Fruit fly (Drosophila melanogaster) whole organism, embryonic: ENCODE measurements around the gene IKKbeta.
A peak's percentile ranks its signal among the peaks of the same experiment; 100 is the strongest.

Experiments
- Bgb ChIP-seq: fragments of 200-800 bp; sonication (Bioruptor generic); IDR thresholded peaks from 2 replicates; pipeline ENCODE4 v1.3.6; 2022; ENCODE audit warnings: missing biosample characterization, missing genetic modification characterization; ENCODE audit not compliant: partially characterized antibody
- CG10431 ChIP-seq: fragments of 200-800 bp; sonication (Bioruptor generic); optimal IDR thresholded peaks from 3 replicates; lab custom pipeline; 2018; ENCODE audit warnings: missing biosample characterization, mild to moderate bottlenecking, missing genetic modification characterization
- CG11504 ChIP-seq: fragments of 200-800 bp; sonication (Bioruptor generic); optimal IDR thresholded peaks from 3 replicates; lab custom pipeline; 2019; ENCODE audit warnings: missing biosample characterization, mild to moderate bottlenecking, missing genetic modification characterization, moderate library complexity
- CG13123 ChIP-seq: fragments of 200-800 bp; sonication (Bioruptor generic); optimal IDR thresholded peaks from 2 replicates; lab custom pipeline; 2016; ENCODE audit warnings: missing biosample characterization, missing genetic modification characterization
- CG14050 ChIP-seq: fragments of 200-800 bp; sonication (Bioruptor generic); IDR thresholded peaks from 3 replicates; pipeline ENCODE4 v1.3.6; 2022; ENCODE audit warnings: missing biosample characterization, missing genetic modification characterization
- CG14667 ChIP-seq: fragments of 200-800 bp; sonication (Bioruptor generic); IDR thresholded peaks from 2 replicates; pipeline ENCODE4 v1.3.6; 2022; ENCODE audit warnings: missing biosample characterization, missing genetic modification characterization
- CG15011 ChIP-seq: fragments of 200-800 bp; sonication (Bioruptor generic); optimal IDR thresholded peaks from 3 replicates; lab custom pipeline; 2018; ENCODE audit warnings: missing biosample characterization, mild to moderate bottlenecking, missing genetic modification characterization
- CG17568 ChIP-seq: fragments of 200-800 bp; sonication (Bioruptor generic); optimal IDR thresholded peaks from 2 replicates; lab custom pipeline; 2018; ENCODE audit warnings: missing biosample characterization, mild to moderate bottlenecking, missing genetic modification characterization, moderate library complexity
- CG31441 ChIP-seq: fragments of 200-800 bp; sonication (Bioruptor generic); IDR thresholded peaks from 2 replicates; pipeline ENCODE4 v1.3.6; 2022; ENCODE audit warnings: missing biosample characterization, missing genetic modification characterization
- CG32767 ChIP-seq: fragments of 200-800 bp; sonication (Bioruptor generic); IDR thresholded peaks from 2 replicates; pipeline ENCODE4 v1.3.6; 2022; ENCODE audit warnings: missing biosample characterization, missing genetic modification characterization
- CG3995 ChIP-seq: fragments of 200-800 bp; sonication (Bioruptor generic); optimal IDR thresholded peaks from 3 replicates; lab custom pipeline; 2016; ENCODE audit warnings: missing biosample characterization, missing genetic modification characterization
- CG5180 ChIP-seq: fragments of 200-800 bp; sonication (Bioruptor generic); optimal IDR thresholded peaks from 3 replicates; lab custom pipeline; 2017; ENCODE audit warnings: missing biosample characterization, missing genetic modification characterization, mild to moderate bottlenecking, moderate library complexity, missing genetic modification reagents
- CG6683 ChIP-seq: fragments of 200-800 bp; sonication (Bioruptor generic); optimal IDR thresholded peaks from 2 replicates; lab custom pipeline; 2017; ENCODE audit warnings: missing biosample characterization, mild to moderate bottlenecking, missing genetic modification characterization, missing genetic modification reagents
- CG6791 ChIP-seq: fragments of 200-800 bp; sonication (Bioruptor generic); IDR thresholded peaks from 3 replicates; pipeline ENCODE4 v1.3.6; 2022; ENCODE audit warnings: missing biosample characterization, missing genetic modification characterization; ENCODE audit not compliant: partially characterized antibody
- CG7271 ChIP-seq: fragments of 200-800 bp; sonication (Bioruptor generic); optimal IDR thresholded peaks from 2 replicates; lab custom pipeline; 2018; ENCODE audit warnings: missing biosample characterization, mild to moderate bottlenecking, missing genetic modification characterization, moderate library complexity
- CG7372 ChIP-seq: fragments of 200-800 bp; sonication (Bioruptor generic); IDR thresholded peaks from 2 replicates; pipeline ENCODE4 v1.3.6; 2022; ENCODE audit warnings: missing biosample characterization, missing genetic modification characterization
- CG8924 ChIP-seq: fragments of 200-800 bp; optimal IDR thresholded peaks from 3 replicates; lab custom pipeline; 2019; ENCODE audit warnings: missing biosample characterization, mild to moderate bottlenecking, missing genetic modification characterization, moderate library complexity
- CG9215 ChIP-seq: fragments of 200-800 bp; sonication (Bioruptor generic); IDR thresholded peaks from 2 replicates; pipeline ENCODE4 v1.3.6; 2022; ENCODE audit warnings: missing biosample characterization, missing genetic modification characterization
- CG9797 ChIP-seq: fragments of 200-800 bp; sonication (Bioruptor generic); optimal IDR thresholded peaks from 3 replicates; lab custom pipeline; 2018; ENCODE audit warnings: missing biosample characterization, mild to moderate bottlenecking, missing genetic modification characterization
- CG9876 ChIP-seq: fragments of 200-800 bp; sonication (Bioruptor generic); optimal IDR thresholded peaks from 2 replicates; lab custom pipeline; 2016; ENCODE audit warnings: missing biosample characterization, missing genetic modification characterization
- CkIIα-i1 ChIP-seq: fragments of 200-800 bp; sonication (Bioruptor generic); IDR thresholded peaks from 2 replicates; pipeline ENCODE4 v1.3.6; 2022; ENCODE audit warnings: missing biosample characterization, missing genetic modification characterization
- E2f2 ChIP-seq: fragments of 200-800 bp; sonication (Bioruptor generic); IDR thresholded peaks from 2 replicates; pipeline ENCODE4 v1.3.6; 2022; ENCODE audit warnings: missing biosample characterization, missing genetic modification characterization
- Eip74EF ChIP-seq, 2 experiments: fragments of 200-800 bp in 1 of 2; fragments of >200 bp in 1 of 2; sonication (Bioruptor generic) in 1 of 2; optimal IDR thresholded peaks; 2 replicates each; lab custom pipeline; 2017 to 2019; ENCODE audit warnings: missing biosample characterization in 2 of 2, missing genetic modification characterization in 2 of 2, mild to moderate bottlenecking in 1 of 2, moderate library complexity in 1 of 2
- Ets65A ChIP-seq: fragments of 200-800 bp; sonication (Bioruptor generic); peaks from one replicate; lab custom pipeline; 2016; ENCODE audit warnings: missing biosample characterization, missing genetic modification characterization
- Fer2 ChIP-seq: fragments of 200-800 bp; sonication (Bioruptor generic); optimal IDR thresholded peaks from 2 replicates; lab custom pipeline; 2018; ENCODE audit warnings: missing biosample characterization, mild to moderate bottlenecking, missing genetic modification characterization, moderate library complexity
- H2.0 ChIP-seq: fragments of 200-800 bp; sonication (Bioruptor generic); IDR thresholded peaks from 2 replicates; pipeline ENCODE4 v1.3.6; 2022; ENCODE audit warnings: missing biosample characterization, missing genetic modification characterization
- HLH4C ChIP-seq: fragments of 200-800 bp; sonication (Bioruptor generic); IDR thresholded peaks from 3 replicates; pipeline ENCODE4 v1.3.6; 2022; ENCODE audit warnings: missing biosample characterization, missing genetic modification characterization; ENCODE audit not compliant: partially characterized antibody
- HLH54F ChIP-seq: fragments of 200-800 bp; sonication (Bioruptor generic); optimal IDR thresholded peaks from 3 replicates; lab custom pipeline; 2016; ENCODE audit warnings: missing biosample characterization, missing genetic modification characterization
- HmgZ ChIP-seq: fragments of 200-800 bp; sonication (Bioruptor generic); optimal IDR thresholded peaks from 2 replicates; lab custom pipeline; 2018; ENCODE audit warnings: missing biosample characterization, mild to moderate bottlenecking, missing genetic modification characterization
- Hr78 ChIP-seq, 2 experiments: fragments of 200-800 bp in 1 of 2; fragments of >200 bp in 1 of 2; sonication (Bioruptor generic) in 1 of 2; optimal IDR thresholded peaks; 2 replicates each; lab custom pipeline; 2017 to 2019; ENCODE audit warnings: missing biosample characterization in 2 of 2, missing genetic modification characterization in 2 of 2, mild to moderate bottlenecking in 1 of 2, moderate library complexity in 1 of 2
- Lim3 ChIP-seq: fragments of 200-800 bp; sonication (Bioruptor generic); IDR thresholded peaks from 2 replicates; pipeline ENCODE4 v1.3.6; 2022; ENCODE audit warnings: missing biosample characterization, missing genetic modification characterization
- Max ChIP-seq: fragments of 200-800 bp; sonication (Bioruptor generic); optimal IDR thresholded peaks from 2 replicates; lab custom pipeline; 2016; ENCODE audit warnings: missing biosample characterization, mild to moderate bottlenecking, missing genetic modification characterization
- Mes4 ChIP-seq: fragments of 200-800 bp; sonication (Bioruptor generic); optimal IDR thresholded peaks from 2 replicates; lab custom pipeline; 2016; ENCODE audit warnings: missing biosample characterization, missing genetic modification characterization
- Pdp1 ChIP-seq, 2 experiments: fragments of 200-800 bp; sonication (Bioruptor generic); optimal IDR thresholded peaks; 3 replicates each; lab custom pipeline; 2016; ENCODE audit warnings: missing biosample characterization in 2 of 2, missing genetic modification characterization in 2 of 2, mild to moderate bottlenecking in 1 of 2, moderate library complexity in 1 of 2
- Sin3A ChIP-seq: fragments of >200 bp; optimal IDR thresholded peaks from 2 replicates; lab custom pipeline; 2018
- Sox100B ChIP-seq: fragments of 200-800 bp; sonication (Bioruptor generic); optimal IDR thresholded peaks from 3 replicates; lab custom pipeline; 2018; ENCODE audit warnings: missing biosample characterization, mild to moderate bottlenecking, missing genetic modification characterization
- Stat92E ChIP-seq, 3 experiments: fragments of >200 bp in 2 of 3; fragments of 200-800 bp in 1 of 3; sonication (Bioruptor generic) in 1 of 3; optimal IDR thresholded peaks; 2 replicates each; lab custom pipeline; 2017 to 2019; ENCODE audit warnings: missing biosample characterization in 3 of 3, missing genetic modification characterization in 3 of 3, mild to moderate bottlenecking in 1 of 3, moderate library complexity in 1 of 3
- YL-1 ChIP-seq: fragments of 200-800 bp; sonication (Bioruptor generic); optimal IDR thresholded peaks from 3 replicates; lab custom pipeline; 2017; ENCODE audit warnings: missing biosample characterization, mild to moderate bottlenecking, missing genetic modification characterization
- amos ChIP-seq: fragments of 200-800 bp; sonication (Bioruptor generic); IDR thresholded peaks from 2 replicates; pipeline ENCODE4 v1.3.6; 2022; ENCODE audit warnings: missing biosample characterization, missing genetic modification characterization; ENCODE audit not compliant: partially characterized antibody
- cato ChIP-seq: fragments of 200-800 bp; sonication (Bioruptor generic); optimal IDR thresholded peaks from 2 replicates; lab custom pipeline; 2016; ENCODE audit warnings: missing biosample characterization, missing genetic modification characterization, borderline replicate concordance
- fd96Cb ChIP-seq: fragments of 200-800 bp; sonication (Bioruptor generic); optimal IDR thresholded peaks from 2 replicates; lab custom pipeline; 2018; ENCODE audit warnings: missing biosample characterization, mild to moderate bottlenecking, missing genetic modification characterization, moderate library complexity
- lola ChIP-seq, 3 experiments: fragments of >200 bp in 2 of 3; fragments of 200-800 bp in 1 of 3; sonication (Bioruptor generic) in 1 of 3; optimal IDR thresholded peaks; 2 replicates each; lab custom pipeline; 2017 to 2019; ENCODE audit warnings: missing biosample characterization in 3 of 3, missing genetic modification characterization in 3 of 3, mild to moderate bottlenecking in 1 of 3, moderate library complexity in 1 of 3
- nmo ChIP-seq: fragments of 200-800 bp; sonication (Bioruptor generic); optimal IDR thresholded peaks from 2 replicates; lab custom pipeline; 2018; ENCODE audit warnings: missing biosample characterization, mild to moderate bottlenecking, missing genetic modification characterization, moderate library complexity
- otp ChIP-seq: fragments of 200-800 bp; sonication (Bioruptor generic); IDR thresholded peaks from 3 replicates; pipeline ENCODE4, ENCODE4 v1.3.6; 2022; ENCODE audit warnings: missing biosample characterization, missing genetic modification characterization
- peb ChIP-seq: fragments of 200-800 bp; sonication (Bioruptor generic); IDR thresholded peaks from 2 replicates; pipeline ENCODE4 v1.3.6; 2022; ENCODE audit warnings: missing biosample characterization, missing genetic modification characterization
- pzg ChIP-seq: fragments of 200-800 bp; sonication (Bioruptor generic); optimal IDR thresholded peaks from 3 replicates; lab custom pipeline; 2018; ENCODE audit warnings: missing biosample characterization, mild to moderate bottlenecking, missing genetic modification characterization, moderate library complexity
- sens ChIP-seq: fragments of 200-800 bp; sonication (Bioruptor generic); peaks from one replicate; lab custom pipeline; 2016; ENCODE audit warnings: missing biosample characterization, missing genetic modification characterization
- trem ChIP-seq: fragments of 200-800 bp; optimal IDR thresholded peaks from 3 replicates; lab custom pipeline; 2019; ENCODE audit warnings: missing biosample characterization, mild to moderate bottlenecking, missing genetic modification characterization, moderate library complexity
- wek ChIP-seq: fragments of 200-800 bp; sonication (Bioruptor generic); optimal IDR thresholded peaks from 3 replicates; lab custom pipeline; 2018; ENCODE audit warnings: missing biosample characterization, mild to moderate bottlenecking, missing genetic modification characterization, moderate library complexity

IKKbeta gene

dm6 chr3R:16050621-16051328 lies 1.6 kb upstream of the IKKbeta start, which contains the start of gene msps (continued):
- TF ChIP-seq peb (no peak), otp (no peak), CG9797 (GFP tag; lab: Kevin White, UChicago) (peak; percentile 87), CG14050 (GFP tag; lab: Robert Waterston, UW) (no peak), CG3995 (GFP tag; lab: Kevin White, UChicago) (peak; percentile 37), Pdp1 (GFP tag; optimal IDR thresholded peaks at IDR 0.05; lab: Kevin White, UChicago) (no peak), CG13123 (GFP tag; lab: Kevin White, UChicago) (no peak), Hr78 (GFP tag; optimal IDR thresholded peaks at IDR 0.05; lab: Kevin White, UChicago) (no peak), CG31441 (GFP tag; lab: Robert Waterston, UW) (no peak), CkIIα-i1 (GFP tag; lab: Robert Waterston, UW) (no peak), pzg (peak; percentile 84), cato (GFP tag; lab: Kevin White, UChicago) (no peak), CG9215 (no peak), HLH4C (GFP tag; lab: Robert Waterston, UW) (peak; percentile 52; the same call in 2 of the 3 replicates), CG17568 (GFP tag; lab: Kevin White, UChicago) (no peak), CG14667 (GFP tag; lab: Robert Waterston, UW) (no peak), Max (GFP tag; lab: Kevin White, UChicago) (no peak), sens (GFP tag; lab: Kevin White, UChicago) (peak; percentile 77), CG9876 (GFP tag; lab: Kevin White, UChicago) (no peak), H2.0 (GFP tag; lab: Robert Waterston, UW) (no peak), HLH54F (GFP tag; lab: Kevin White, UChicago) (no peak), CG8924 (tag; lab: Kevin White, UChicago) (peak; percentile 19), Mes4 (GFP tag; lab: Kevin White, UChicago) (no peak), CG15011 (no peak), lola (GFP tag; optimal IDR thresholded peaks at IDR 0.05; lab: Kevin White, UChicago) (no peak), E2f2 (peak; percentile 97), CG11504 (tag; lab: Kevin White, UChicago) (peak; percentile 0), CG7372 (GFP tag; lab: Robert Waterston, UW) (no peak), nmo (GFP tag; lab: Kevin White, UChicago) (peak; percentile 56), CG6683 (no peak), CG6791 (peak; percentile 89), Lim3 (GFP tag; lab: Robert Waterston, UW) (no peak), Sox100B (GFP tag; lab: Kevin White, UChicago) (no peak), Bgb (peak; percentile 58; the same call in 1 of the 2 replicates), HmgZ (peak; percentile 64), CG7271 (tag; lab: Kevin White, UChicago) (no peak), CG32767 (GFP tag; lab: Robert Waterston, UW) (no peak), Fer2 (tag; lab: Kevin White, UChicago) (no peak), YL-1 (peak; percentile 76), Stat92E (GFP tag; optimal IDR thresholded peaks at IDR 0.05; lab: Kevin White, UChicago) (peak in 1 of 3 experiments; percentile 1), amos (GFP tag; lab: Robert Waterston, UW) (no peak), CG10431 (no peak), fd96Cb (tag; lab: Kevin White, UChicago) (no peak), CG5180 (GFP tag; lab: Kevin White, UChicago) (no peak), Ets65A (GFP tag; lab: Kevin White, UChicago) (no peak), trem (tag; lab: Kevin White, UChicago) (peak; percentile 39), wek (no peak), Sin3A (lab: Kevin White, UChicago) (peak; percentile 56), Eip74EF (GFP tag; optimal IDR thresholded peaks at IDR 0.05; lab: Kevin White, UChicago) (no peak)
